Fruit fly (Drosophila melanogaster) whole organism, embryonic: ENCODE measurements around the gene CG9132.

Experiments used
- Ada2b ChIP-seq: fragments of 200-800 bp; sonication (Bioruptor generic); IDR thresholded peaks from 2 replicates; pipeline ENCODE4 v1.3.6; 2022; ENCODE audit warnings: missing biosample characterization, missing genetic modification characterization
- C15 ChIP-seq: fragments of 200-800 bp; sonication (Bioruptor generic); IDR thresholded peaks from 3 replicates; pipeline ENCODE4 v1.3.6; 2022; ENCODE audit warnings: missing biosample characterization, missing genetic modification characterization
- CG10321 ChIP-seq: fragments of 200-800 bp; sonication (Bioruptor generic); IDR thresholded peaks from 2 replicates; pipeline ENCODE4 v1.3.6; 2022; ENCODE audit warnings: missing biosample characterization, missing genetic modification characterization
- CG10959 ChIP-seq: fragments of 200-800 bp; sonication (Bioruptor generic); IDR thresholded peaks from 2 replicates; pipeline ENCODE4 v1.3.6; 2022; ENCODE audit warnings: missing biosample characterization, missing genetic modification characterization
- CG11085 ChIP-seq: fragments of 200-800 bp; sonication (Bioruptor generic); IDR thresholded peaks from 2 replicates; pipeline ENCODE4 v1.3.6; 2022; ENCODE audit warnings: missing biosample characterization, missing genetic modification characterization
- CG11398 ChIP-seq: fragments of 200-800 bp; sonication (Bioruptor generic); optimal IDR thresholded peaks from 2 replicates; lab custom pipeline; 2016; ENCODE audit warnings: missing biosample characterization, missing genetic modification characterization
- CG11504 ChIP-seq: fragments of 200-800 bp; sonication (Bioruptor generic); optimal IDR thresholded peaks from 3 replicates; lab custom pipeline; 2019; ENCODE audit warnings: missing biosample characterization, mild to moderate bottlenecking, missing genetic modification characterization, moderate library complexity
- CG13296 ChIP-seq: fragments of 200-800 bp; sonication (Bioruptor generic); optimal IDR thresholded peaks from 3 replicates; lab custom pipeline; 2018; ENCODE audit warnings: missing biosample characterization, mild to moderate bottlenecking, missing genetic modification characterization
- CG13775 ChIP-seq: fragments of 200-800 bp; sonication (Bioruptor generic); optimal IDR thresholded peaks from 3 replicates; lab custom pipeline; 2017; ENCODE audit warnings: missing biosample characterization, mild to moderate bottlenecking, missing genetic modification characterization
- CG14050 ChIP-seq: fragments of 200-800 bp; sonication (Bioruptor generic); IDR thresholded peaks from 3 replicates; pipeline ENCODE4 v1.3.6; 2022; ENCODE audit warnings: missing biosample characterization, missing genetic modification characterization
- CG14710 ChIP-seq: fragments of 200-800 bp; sonication (Bioruptor generic); optimal IDR thresholded peaks from 3 replicates; lab custom pipeline; 2019; ENCODE audit warnings: missing biosample characterization, mild to moderate bottlenecking, missing genetic modification characterization, moderate library complexity
- CG17385 ChIP-seq: fragments of 200-800 bp; sonication (Bioruptor generic); optimal IDR thresholded peaks from 3 replicates; lab custom pipeline; 2018; ENCODE audit warnings: missing biosample characterization, mild to moderate bottlenecking, missing genetic modification characterization
- CG18764 ChIP-seq: fragments of 200-800 bp; sonication (Bioruptor generic); optimal IDR thresholded peaks from 3 replicates; lab custom pipeline; 2016; ENCODE audit warnings: missing biosample characterization, missing genetic modification characterization
- CG2120 ChIP-seq: fragments of 200-800 bp; sonication (Bioruptor generic); optimal IDR thresholded peaks from 3 replicates; lab custom pipeline; 2016; ENCODE audit warnings: missing biosample characterization, missing genetic modification characterization
- CG32532 ChIP-seq: fragments of 200-800 bp; sonication (Bioruptor generic); IDR thresholded peaks from 2 replicates; pipeline ENCODE4 v1.3.6; 2022; ENCODE audit warnings: missing biosample characterization, missing genetic modification characterization
- CG32767 ChIP-seq: fragments of 200-800 bp; sonication (Bioruptor generic); IDR thresholded peaks from 2 replicates; pipeline ENCODE4 v1.3.6; 2022; ENCODE audit warnings: missing biosample characterization, missing genetic modification characterization
- CG6254 ChIP-seq: fragments of 200-800 bp; sonication (Bioruptor generic); optimal IDR thresholded peaks from 3 replicates; lab custom pipeline; 2017; ENCODE audit warnings: mild to moderate bottlenecking, missing biosample characterization, missing genetic modification reagents, missing genetic modification characterization
- CG6791 ChIP-seq: fragments of 200-800 bp; sonication (Bioruptor generic); IDR thresholded peaks from 3 replicates; pipeline ENCODE4 v1.3.6; 2022; ENCODE audit warnings: missing biosample characterization, missing genetic modification characterization; ENCODE audit not compliant: partially characterized antibody
- CG6854 ChIP-seq: fragments of 200-800 bp; sonication (Bioruptor generic); optimal IDR thresholded peaks from 3 replicates; lab custom pipeline; 2017; ENCODE audit warnings: missing biosample characterization, mild to moderate bottlenecking, missing genetic modification characterization
- CG7271 ChIP-seq: fragments of 200-800 bp; sonication (Bioruptor generic); optimal IDR thresholded peaks from 2 replicates; lab custom pipeline; 2018; ENCODE audit warnings: missing biosample characterization, mild to moderate bottlenecking, missing genetic modification characterization, moderate library complexity
- CG7745 ChIP-seq: fragments of 200-800 bp; sonication (Bioruptor generic); optimal IDR thresholded peaks from 2 replicates; lab custom pipeline; 2018; ENCODE audit warnings: missing biosample characterization, mild to moderate bottlenecking, missing genetic modification characterization, moderate library complexity
- CG9727 ChIP-seq: fragments of 200-800 bp; sonication (Bioruptor generic); optimal IDR thresholded peaks from 3 replicates; lab custom pipeline; 2017; ENCODE audit warnings: missing biosample characterization, mild to moderate bottlenecking, missing genetic modification characterization
- Chrac-16 ChIP-seq: fragments of 200-800 bp; sonication (Bioruptor generic); optimal IDR thresholded peaks from 3 replicates; lab custom pipeline; 2016; ENCODE audit warnings: missing biosample characterization, missing genetic modification characterization
- Drgx ChIP-seq: fragments of 200-800 bp; sonication (Bioruptor generic); IDR thresholded peaks from 2 replicates; pipeline ENCODE4 v1.3.6; 2022; ENCODE audit warnings: missing biosample characterization, missing genetic modification characterization
- Ets65A ChIP-seq: fragments of 200-800 bp; sonication (Bioruptor generic); peaks from one replicate; lab custom pipeline; 2016; ENCODE audit warnings: missing biosample characterization, missing genetic modification characterization
- Hmr ChIP-seq: fragments of 200-800 bp; sonication (Bioruptor generic); optimal IDR thresholded peaks from 3 replicates; lab custom pipeline; 2017; ENCODE audit warnings: mild to moderate bottlenecking, missing biosample characterization, missing genetic modification reagents, missing genetic modification characterization
- MESR4 ChIP-seq: fragments of 200-800 bp; sonication (Bioruptor generic); optimal IDR thresholded peaks from 2 replicates; lab custom pipeline; 2018; ENCODE audit warnings: missing biosample characterization, mild to moderate bottlenecking, missing genetic modification characterization, moderate library complexity
- Pdp1 ChIP-seq, 2 experiments: fragments of 200-800 bp; sonication (Bioruptor generic); optimal IDR thresholded peaks; 3 replicates each; lab custom pipeline; 2016; ENCODE audit warnings: missing biosample characterization in 2 of 2, missing genetic modification characterization in 2 of 2, mild to moderate bottlenecking in 1 of 2, moderate library complexity in 1 of 2
- Spps ChIP-seq: fragments of 200-800 bp; sonication (Bioruptor generic); optimal IDR thresholded peaks from 2 replicates; lab custom pipeline; 2018; ENCODE audit warnings: missing biosample characterization, mild to moderate bottlenecking, missing genetic modification characterization
- Xbp1 ChIP-seq: fragments of 200-800 bp; sonication (Bioruptor generic); optimal IDR thresholded peaks from 3 replicates; lab custom pipeline; 2016; ENCODE audit warnings: missing biosample characterization, mild to moderate bottlenecking, missing genetic modification characterization
- az2 ChIP-seq: fragments of 200-800 bp; sonication (Bioruptor generic); optimal IDR thresholded peaks from 3 replicates; lab custom pipeline; 2016; ENCODE audit warnings: missing biosample characterization, missing genetic modification characterization
- disco-r ChIP-seq: fragments of 200-800 bp; sonication (Bioruptor generic); optimal IDR thresholded peaks from 2 replicates; lab custom pipeline; 2016; ENCODE audit warnings: missing biosample characterization, missing genetic modification characterization
- dysf ChIP-seq: fragments of 200-800 bp; sonication (Bioruptor generic); IDR thresholded peaks from 3 replicates; pipeline ENCODE4 v1.3.6; 2022; ENCODE audit warnings: missing biosample characterization, missing genetic modification characterization
- ems ChIP-seq: fragments of 200-800 bp; sonication (Bioruptor generic); optimal IDR thresholded peaks from 3 replicates; lab custom pipeline; 2016; ENCODE audit warnings: missing biosample characterization, missing genetic modification characterization
- gt ChIP-seq: fragments of 200-800 bp; sonication (Bioruptor generic); IDR thresholded peaks from 2 replicates; pipeline ENCODE4 v1.3.6; 2022; ENCODE audit warnings: missing biosample characterization, missing genetic modification characterization
- hb ChIP-seq: fragments of 200-800 bp; sonication (Bioruptor generic); IDR thresholded peaks from 3 replicates; pipeline ENCODE4 v1.3.6; 2022; ENCODE audit warnings: missing biosample characterization, missing genetic modification characterization; ENCODE audit not compliant: partially characterized antibody
- lilli ChIP-seq: fragments of 200-800 bp; sonication (Bioruptor generic); optimal IDR thresholded peaks from 3 replicates; lab custom pipeline; 2016; ENCODE audit warnings: missing biosample characterization, missing genetic modification characterization
- lola ChIP-seq, 3 experiments: fragments of >200 bp in 2 of 3; fragments of 200-800 bp in 1 of 3; sonication (Bioruptor generic) in 1 of 3; optimal IDR thresholded peaks; 2 replicates each; lab custom pipeline; 2017 to 2019; ENCODE audit warnings: missing biosample characterization in 3 of 3, missing genetic modification characterization in 3 of 3, mild to moderate bottlenecking in 1 of 3, moderate library complexity in 1 of 3
- nmo ChIP-seq: fragments of 200-800 bp; sonication (Bioruptor generic); optimal IDR thresholded peaks from 2 replicates; lab custom pipeline; 2018; ENCODE audit warnings: missing biosample characterization, mild to moderate bottlenecking, missing genetic modification characterization, moderate library complexity
- repo ChIP-seq: fragments of 200-800 bp; sonication (Bioruptor generic); optimal IDR thresholded peaks from 2 replicates; lab custom pipeline; 2016; ENCODE audit warnings: missing biosample characterization, missing genetic modification characterization
- slbo ChIP-seq: fragments of 200-800 bp; sonication (Bioruptor generic); IDR thresholded peaks from 2 replicates; pipeline ENCODE4 v1.3.6; 2022; ENCODE audit warnings: missing biosample characterization, missing genetic modification characterization
- slp2 ChIP-seq: fragments of 200-800 bp; sonication (Bioruptor generic); optimal IDR thresholded peaks from 2 replicates; lab custom pipeline; 2016; ENCODE audit warnings: missing biosample characterization, missing genetic modification characterization
- so ChIP-seq: fragments of 200-800 bp; sonication (Bioruptor generic); IDR thresholded peaks from 3 replicates; pipeline ENCODE4 v1.3.6; 2022; ENCODE audit warnings: missing biosample characterization, missing genetic modification characterization
- sqz ChIP-seq: fragments of 200-800 bp; sonication (Bioruptor generic); optimal IDR thresholded peaks from 3 replicates; lab custom pipeline; 2018; ENCODE audit warnings: missing biosample characterization, mild to moderate bottlenecking, missing genetic modification characterization
- tin ChIP-seq: fragments of 200-800 bp; sonication (Bioruptor generic); optimal IDR thresholded peaks from 3 replicates; lab custom pipeline; 2016; ENCODE audit warnings: missing biosample characterization, missing genetic modification characterization
- trh ChIP-seq: fragments of 200-800 bp; sonication (Bioruptor generic); optimal IDR thresholded peaks from 2 replicates; lab custom pipeline; 2016; ENCODE audit warnings: missing biosample characterization, missing genetic modification characterization
- ttk ChIP-seq: fragments of 200-800 bp; sonication (Bioruptor generic); IDR thresholded peaks from 2 replicates; pipeline ENCODE4 v2.1.2; 2022; ENCODE audit warnings: missing biosample characterization, missing genetic modification characterization
- usp ChIP-seq: fragments of >200 bp; optimal IDR thresholded peaks from 2 replicates; lab custom pipeline; 2017; ENCODE audit warnings: missing biosample characterization, missing genetic modification characterization
- vnd ChIP-seq: fragments of 200-800 bp; sonication (Bioruptor generic); IDR thresholded peaks from 3 replicates; pipeline ENCODE4 v1.3.6; 2022; ENCODE audit warnings: missing biosample characterization, missing genetic modification characterization; ENCODE audit not compliant: partially characterized antibody

The CG9132 gene

dm6 chrX:16772882-16773827 is 27.4 kb downstream of the CG9132 start (continued):
- peak; percentile 58 for TF ChIP-seq CG32767 (GFP tag; lab: Robert Waterston, UW)
- no peak for TF ChIP-seq CG14050 (GFP tag; lab: Robert Waterston, UW)
- no peak for TF ChIP-seq disco-r (GFP tag; lab: Kevin White, UChicago)
- peak; percentile 62 for TF ChIP-seq Ada2b (GFP tag; lab: Robert Waterston, UW)
- no peak for TF ChIP-seq CG6854
- peak; percentile 31 for TF ChIP-seq CG18764 (GFP tag; lab: Kevin White, UChicago)
- no peak for TF ChIP-seq sqz (GFP tag; lab: Kevin White, UChicago)
- no peak for TF ChIP-seq CG7745 (tag; lab: Kevin White, UChicago)
- TF ChIP-seq CG13775 (GFP tag; lab: Kevin White, UChicago) = peak; percentile 35
- peak; percentile 89 for TF ChIP-seq Ets65A
- TF ChIP-seq CG9727 = peak; percentile 71
- peak; percentile 42 for TF ChIP-seq lilli (GFP tag; lab: Kevin White, UChicago)
- TF ChIP-seq CG7271 (tag; lab: Kevin White, UChicago) = no peak
- no peak for TF ChIP-seq MESR4 (GFP tag; lab: Kevin White, UChicago)
- peak; percentile 51 for TF ChIP-seq repo (GFP tag; lab: Kevin White, UChicago)
- no peak for TF ChIP-seq CG2120 (GFP tag; lab: Kevin White, UChicago)
- peak in 1 of 3 experiments; percentile 32 for TF ChIP-seq lola (GFP tag; optimal IDR thresholded peaks at IDR 0.05; lab: Kevin White, UChicago)
- peak; percentile 78 for TF ChIP-seq CG10959 (GFP tag; lab: Robert Waterston, UW)
- peak; percentile 72 for TF ChIP-seq ttk (GFP tag; lab: Robert Waterston, UW)
- no peak for TF ChIP-seq trh (GFP tag; lab: Kevin White, UChicago)
- TF ChIP-seq CG32532 (GFP tag; lab: Robert Waterston, UW) = peak; percentile 55; the same call in 1 of the 2 replicates
- no peak for TF ChIP-seq Hmr
- TF ChIP-seq so (GFP tag; lab: Robert Waterston, UW) = peak; percentile 61; the same call in 1 of the 3 replicates
- TF ChIP-seq CG17385 (GFP tag; lab: Kevin White, UChicago) = no peak
- peak; percentile 73; the same call in 2 of the 3 replicates for TF ChIP-seq dysf
- peak; percentile 64 for TF ChIP-seq CG14710
- TF ChIP-seq hb (GFP tag; lab: Robert Waterston, UW) = no peak
- TF ChIP-seq CG11085 = peak; percentile 36; the same call in 1 of the 2 replicates
- TF ChIP-seq C15 (GFP tag; lab: Robert Waterston, UW) = no peak
- TF ChIP-seq CG13296 (GFP tag; lab: Kevin White, UChicago) = no peak
- TF ChIP-seq usp (GFP tag; lab: Kevin White, UChicago) = no peak
- TF ChIP-seq vnd (GFP tag; lab: Robert Waterston, UW) = no peak
- peak; percentile 43; the same call in 1 of the 2 replicates for TF ChIP-seq gt (GFP tag; lab: Robert Waterston, UW)
- TF ChIP-seq tin (GFP tag; lab: Kevin White, UChicago) = peak; percentile 69
- peak; percentile 60 to 66 for TF ChIP-seq Pdp1 (GFP tag; optimal IDR thresholded peaks at IDR 0.05; lab: Kevin White, UChicago)
- TF ChIP-seq slbo (GFP tag; lab: Robert Waterston, UW) = no peak
- TF ChIP-seq Spps (tag; lab: Kevin White, UChicago) = peak; percentile 66
- TF ChIP-seq CG6254 (GFP tag; lab: Kevin White, UChicago) = peak; percentile 61
- peak; percentile 46 for TF ChIP-seq slp2 (GFP tag; lab: Kevin White, UChicago)
- TF ChIP-seq CG11398 = no peak
- peak; percentile 28 for TF ChIP-seq Chrac-16 (GFP tag; lab: Kevin White, UChicago)
- TF ChIP-seq CG11504 (tag; lab: Kevin White, UChicago) = peak; percentile 71
- peak; percentile 55 for TF ChIP-seq az2 (GFP tag; lab: Kevin White, UChicago)
- TF ChIP-seq Xbp1 (GFP tag; lab: Kevin White, UChicago) = peak; percentile 38
- TF ChIP-seq CG10321 (GFP tag; lab: Robert Waterston, UW) = no peak
- TF ChIP-seq Drgx (GFP tag; lab: Robert Waterston, UW) = peak; percentile 81
- TF ChIP-seq ems (GFP tag; lab: Kevin White, UChicago) = peak; percentile 28
- peak; percentile 69 for TF ChIP-seq nmo (GFP tag; lab: Kevin White, UChicago)
- TF ChIP-seq CG6791 = no peak
